Fruit fly (Drosophila melanogaster): ENCODE measurements around the gene ND-B22.

DNA sequence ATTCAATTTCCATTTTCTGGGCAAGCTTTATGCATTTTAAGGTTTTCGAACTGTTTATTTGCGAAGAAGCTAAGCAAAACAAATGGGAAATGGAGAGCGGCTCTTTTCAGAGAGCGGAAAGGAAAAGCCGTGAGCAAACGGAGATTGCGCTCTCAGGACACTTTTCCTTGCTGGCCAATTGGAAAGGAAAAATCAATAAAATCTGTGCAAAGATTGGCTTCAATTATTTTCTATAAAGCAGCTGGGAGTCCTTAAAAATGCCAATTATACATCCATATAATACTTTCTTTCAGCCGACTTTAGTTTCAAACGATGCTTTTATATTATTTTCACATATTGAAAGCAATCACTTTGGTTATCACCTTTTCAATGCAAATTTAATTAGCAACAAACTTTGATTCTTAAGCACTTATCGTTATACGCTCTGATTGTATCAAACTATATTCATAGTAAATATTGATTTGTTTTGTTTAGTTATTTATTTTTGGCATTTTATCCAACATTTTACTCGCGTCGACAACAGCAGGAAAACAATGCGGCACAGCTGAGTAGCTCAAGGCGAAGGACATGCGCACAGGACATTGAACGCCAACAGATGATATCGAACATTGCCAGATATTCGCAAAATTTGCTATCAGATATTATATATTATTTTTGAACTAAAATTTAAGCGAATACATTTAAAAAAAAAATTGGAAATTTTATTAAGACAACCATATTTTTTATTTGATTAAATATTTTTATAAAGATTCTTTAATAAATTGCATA lies 16.1 kb downstream of the ND-B22 start, which contains the start of gene CG9395:
- TF ChIP-seq usp (GFP tag; optimal IDR thresholded peaks at IDR 0.05) (no peak), psq (optimal IDR thresholded peaks at IDR 0.05) (no peak), CG8478 (optimal IDR thresholded peaks at IDR 0.05) (no peak), Dll (optimal IDR thresholded peaks at IDR 0.05) (no peak)

Measured in whole organism.